Worm (Caenorhabditis elegans) whole organism, midembryonic: Measurements from ENCODE around the gene C18B2.4.

ENCODE experiments used
- T22C8.4 ChIP-seq: fragments of 200-800 bp; sonication (Bioruptor generic); IDR thresholded peaks from 2 replicates; pipeline ENCODE4 v1.3.6; 2022; ENCODE audit warnings: missing genetic modification characterization, missing compliant biosample characterization
- cog-1 ChIP-seq: sonication (generic microtip); optimal IDR thresholded peaks from 2 replicates; lab custom pipeline; 2016; ENCODE audit warnings: missing genetic modification characterization, missing compliant biosample characterization
- flt-1 ChIP-seq: fragments of 200-800 bp; sonication (Bioruptor generic); IDR thresholded peaks from 2 replicates; pipeline ENCODE4 v1.3.6; 2022; ENCODE audit warnings: missing genetic modification characterization, missing compliant biosample characterization
- klf-2 ChIP-seq: fragments of 200-800 bp; sonication (Bioruptor generic); conservative IDR thresholded peaks from 2 replicates; pipeline ENCODE4 v1.3.6; 2022; ENCODE audit warnings: missing genetic modification reagents, missing genetic modification characterization, missing compliant biosample characterization
- med-1 ChIP-seq: sonication (generic microtip); optimal IDR thresholded peaks from 2 replicates; lab custom pipeline; 2017; ENCODE audit warnings: missing genetic modification characterization, mild to moderate bottlenecking, missing compliant biosample characterization, antibody characterized with exemption, missing genetic modification reagents; ENCODE audit not compliant: insufficient read depth
- ref-1 ChIP-seq: fragments of 200-800 bp; sonication (Bioruptor generic); conservative IDR thresholded peaks from 2 replicates; pipeline ENCODE4 v1.3.6; 2022; ENCODE audit warnings: missing genetic modification reagents, missing genetic modification characterization, missing compliant biosample characterization
- tab-1 ChIP-seq: fragments of 200-800 bp; sonication (Bioruptor generic); IDR thresholded peaks from 2 replicates; pipeline ENCODE4 v1.3.6; 2022; ENCODE audit warnings: missing genetic modification characterization, missing compliant biosample characterization
- ztf-23 ChIP-seq: fragments of 200-800 bp; sonication (Bioruptor generic); IDR thresholded peaks from 2 replicates; pipeline ENCODE4 v1.3.6; 2022; ENCODE audit warnings: missing genetic modification reagents, missing genetic modification characterization, missing compliant biosample characterization
- ztf-29 ChIP-seq: fragments of 200-800 bp; sonication (Bioruptor generic); IDR thresholded peaks from 2 replicates; pipeline ENCODE4 v1.3.6; 2022; ENCODE audit warnings: missing genetic modification reagents, missing genetic modification characterization, missing compliant biosample characterization

The C18B2.4 gene

DNA sequence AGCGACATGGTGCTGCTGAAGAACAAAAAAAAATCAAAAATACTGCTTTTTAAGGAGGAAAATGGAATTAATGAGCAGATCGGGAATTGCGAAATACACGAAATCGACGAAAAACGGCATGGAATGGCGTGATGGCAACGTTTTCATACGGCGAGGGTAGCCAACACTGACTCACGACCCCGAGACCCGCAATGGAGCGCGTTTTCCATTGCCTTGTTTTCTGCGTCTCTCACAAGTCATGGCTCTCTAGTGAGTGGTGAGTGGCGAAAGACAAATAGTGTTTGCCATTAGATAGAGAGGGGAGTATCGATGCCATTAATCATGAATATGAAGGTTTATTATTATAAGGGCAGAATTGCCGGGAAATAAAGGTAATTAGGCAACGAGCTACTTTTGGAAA is at the start of gene C18B2.4:
C18B2.4 (minus strand) TSS at position 15 of the 400 bp plus-strand sequence.
- TF ChIP-seq cog-1 (tag; lab: Kevin White, UChicago): peak; percentile 76
- TF ChIP-seq T22C8.4 (GFP tag; lab: Robert Waterston, UW): no peak
- TF ChIP-seq flt-1 (GFP tag; lab: Robert Waterston, UW): no peak
- TF ChIP-seq tab-1 (GFP tag; lab: Robert Waterston, UW): 0 out of 2 replicates have a peak, but pooled peaks have one; percentile 32
- no peak for TF ChIP-seq klf-2 (GFP tag; lab: Robert Waterston, UW)

- TF ChIP-seq klf-2 (GFP tag; lab: Robert Waterston, UW): no peak
- TF ChIP-seq ztf-23 (GFP tag; lab: Robert Waterston, UW): no peak
- TF ChIP-seq tab-1 (GFP tag; lab: Robert Waterston, UW): no peak
- no peak for TF ChIP-seq ztf-29 (GFP tag; lab: Robert Waterston, UW)
- no peak for TF ChIP-seq T22C8.4 (GFP tag; lab: Robert Waterston, UW)
- no peak for TF ChIP-seq cog-1 (tag; lab: Kevin White, UChicago)
- no peak for TF ChIP-seq med-1 (GFP tag; lab: Kevin White, UChicago)
- TF ChIP-seq ref-1 (GFP tag; lab: Robert Waterston, UW): no peak
- no peak for TF ChIP-seq flt-1 (GFP tag; lab: Robert Waterston, UW)
Measured at ce11 chrX:3654623-3655022, 49.1 kb upstream of the C18B2.4 start, which contains the start of gene R11G1.11. TSS of gene R11G1.11 (plus strand) at chrX:3654923.

ce11 chrX:3650100-3650809 is 44.7 kb upstream of the C18B2.4 start, which contains the start of the genes sax-1 and R11G1.2:
TSS of gene sax-1 (minus strand) at chrX:3650150.
TSS of gene R11G1.2 (plus strand) at chrX:3650614.
- TF ChIP-seq T22C8.4 (GFP tag; lab: Robert Waterston, UW): peak; percentile 38; the same call in 1 of the 2 replicates
- no peak for TF ChIP-seq cog-1 (tag; lab: Kevin White, UChicago)

DNA sequence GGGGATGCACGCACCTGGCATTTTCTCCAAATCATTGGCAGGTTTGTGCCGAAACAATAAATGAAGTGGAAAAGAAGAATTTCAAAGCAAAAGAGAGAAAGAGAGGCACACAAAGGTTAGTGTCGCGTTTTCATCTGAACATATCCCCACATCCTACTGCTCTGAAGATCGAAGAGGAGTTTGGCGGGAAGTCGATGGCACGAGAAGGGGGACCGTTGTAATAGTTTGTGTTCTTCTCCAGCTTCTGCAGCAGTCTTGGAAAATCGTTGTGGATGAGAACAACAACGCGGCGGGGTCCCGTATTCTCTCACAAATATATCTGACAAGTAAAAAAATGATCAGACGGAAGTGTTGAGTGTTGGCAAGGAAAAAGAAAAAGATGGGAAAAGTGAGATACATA is 40.4 kb upstream of the C18B2.4 start:
- TF ChIP-seq ztf-23 (GFP tag; lab: Robert Waterston, UW) (no peak), ztf-29 (GFP tag; lab: Robert Waterston, UW) (no peak), ref-1 (GFP tag; lab: Robert Waterston, UW) (no peak), med-1 (GFP tag; lab: Kevin White, UChicago) (no peak), flt-1 (GFP tag; lab: Robert Waterston, UW) (no peak), T22C8.4 (GFP tag; lab: Robert Waterston, UW) (no peak), tab-1 (GFP tag; lab: Robert Waterston, UW) (no peak), klf-2 (GFP tag; lab: Robert Waterston, UW) (no peak), cog-1 (tag; lab: Kevin White, UChicago) (no peak)

- TF ChIP-seq med-1 (GFP tag; lab: Kevin White, UChicago) (no peak), klf-2 (GFP tag; lab: Robert Waterston, UW) (no peak), ref-1 (GFP tag; lab: Robert Waterston, UW) (no peak), flt-1 (GFP tag; lab: Robert Waterston, UW) (no peak), tab-1 (GFP tag; lab: Robert Waterston, UW) (no peak)
Measured at ce11 chrX:3644796-3645195, 39.3 kb upstream of the C18B2.4 start, which contains the start of gene tmem-24. TSS of gene tmem-24 (minus strand) at chrX:3644896.

DNA sequence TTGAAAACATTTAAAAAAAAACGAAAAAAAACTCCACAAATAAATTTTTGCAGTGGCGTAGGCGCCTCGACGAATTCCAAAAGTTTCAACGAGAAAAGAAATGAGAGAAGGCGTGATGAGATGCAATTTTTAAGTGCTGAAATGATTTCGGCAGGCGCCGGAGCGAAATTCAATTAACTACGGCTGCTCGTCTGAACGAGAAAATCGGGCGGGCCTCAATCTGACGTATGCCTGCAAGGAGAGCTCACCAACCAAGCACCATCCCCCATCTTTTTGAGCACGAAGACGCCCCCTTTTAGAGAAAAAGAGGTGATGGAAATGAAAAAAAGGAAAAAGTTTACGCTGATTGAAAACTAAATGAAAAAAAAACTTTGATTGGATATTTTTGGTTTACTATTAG is 29.2 kb upstream of the C18B2.4 start:
- TF ChIP-seq med-1 (GFP tag; lab: Kevin White, UChicago) (no peak), flt-1 (GFP tag; lab: Robert Waterston, UW) (no peak), tab-1 (GFP tag; lab: Robert Waterston, UW) (no peak), cog-1 (tag; lab: Kevin White, UChicago) (no peak), ztf-29 (GFP tag; lab: Robert Waterston, UW) (no peak)

- TF ChIP-seq flt-1 (GFP tag; lab: Robert Waterston, UW): no peak
- no peak for TF ChIP-seq cog-1 (tag; lab: Kevin White, UChicago)
- TF ChIP-seq ref-1 (GFP tag; lab: Robert Waterston, UW): no peak
- no peak for TF ChIP-seq ztf-23 (GFP tag; lab: Robert Waterston, UW)
- TF ChIP-seq T22C8.4 (GFP tag; lab: Robert Waterston, UW): no peak
- TF ChIP-seq ztf-29 (GFP tag; lab: Robert Waterston, UW): no peak
- no peak for TF ChIP-seq klf-2 (GFP tag; lab: Robert Waterston, UW)
- TF ChIP-seq med-1 (GFP tag; lab: Kevin White, UChicago): no peak
- TF ChIP-seq tab-1 (GFP tag; lab: Robert Waterston, UW): no peak
Measured at ce11 chrX:3633654-3634053, 28.1 kb upstream of the C18B2.4 start, which contains the start of gene gst-11. TSS of gene gst-11 (minus strand) at chrX:3633754.

ce11 chrX:3631550-3631949 is 26.0 kb upstream of the C18B2.4 start:
- TF ChIP-seq klf-2 (GFP tag; lab: Robert Waterston, UW) (0 out of 2 replicates have a peak, but pooled peaks have one; percentile 37), ztf-23 (GFP tag; lab: Robert Waterston, UW) (peak; percentile 23; the same call in 1 of the 2 replicates), med-1 (GFP tag; lab: Kevin White, UChicago) (no peak), tab-1 (GFP tag; lab: Robert Waterston, UW) (peak; percentile 77), T22C8.4 (GFP tag; lab: Robert Waterston, UW) (no peak), cog-1 (tag; lab: Kevin White, UChicago) (no peak), ztf-29 (GFP tag; lab: Robert Waterston, UW) (peak; percentile 49; the same call in 1 of the 2 replicates), flt-1 (GFP tag; lab: Robert Waterston, UW) (no peak), ref-1 (GFP tag; lab: Robert Waterston, UW) (peak; percentile 43; the same call in 1 of the 2 replicates)

ce11 chrX:3630090-3630489 is 24.5 kb upstream of the C18B2.4 start:
- no peak for TF ChIP-seq med-1 (GFP tag; lab: Kevin White, UChicago)
- TF ChIP-seq flt-1 (GFP tag; lab: Robert Waterston, UW): no peak
- no peak for TF ChIP-seq ztf-29 (GFP tag; lab: Robert Waterston, UW)
- no peak for TF ChIP-seq ztf-23 (GFP tag; lab: Robert Waterston, UW)
- TF ChIP-seq T22C8.4 (GFP tag; lab: Robert Waterston, UW): no peak
- TF ChIP-seq tab-1 (GFP tag; lab: Robert Waterston, UW): no peak
- TF ChIP-seq cog-1 (tag; lab: Kevin White, UChicago): no peak
- TF ChIP-seq klf-2 (GFP tag; lab: Robert Waterston, UW): no peak
- TF ChIP-seq ref-1 (GFP tag; lab: Robert Waterston, UW): no peak
